Fruit fly (Drosophila melanogaster) whole organism, wandering third instar larva: ENCODE data around the gene Nf1.

Experiments
- CG32264 ChIP-seq: fragments of 200-800 bp; sonication (Bioruptor generic); optimal IDR thresholded peaks from 2 replicates; lab custom pipeline; 2016; ENCODE audit warnings: missing biosample characterization, missing genetic modification characterization
- CG9705 ChIP-seq: fragments of 200-800 bp; sonication (Bioruptor generic); optimal IDR thresholded peaks from 2 replicates; lab custom pipeline; 2018; ENCODE audit warnings: missing biosample characterization, mild to moderate bottlenecking, missing genetic modification characterization
- CrebA ChIP-seq: fragments of 200-800 bp; sonication (Bioruptor generic); optimal IDR thresholded peaks from 2 replicates; lab custom pipeline; 2016; ENCODE audit warnings: missing biosample characterization, mild to moderate bottlenecking, missing genetic modification characterization, borderline replicate concordance
- Dfd ChIP-seq: fragments of >200 bp; optimal IDR thresholded peaks from 2 replicates; lab custom pipeline; 2017; ENCODE audit warnings: missing biosample characterization, missing genetic modification characterization
- Dif ChIP-seq: fragments of 200-275, 200-300 bp; sonication (Bioruptor generic); optimal IDR thresholded peaks from 2 replicates; lab custom pipeline; 2018; ENCODE audit warnings: missing biosample characterization, missing genetic modification characterization; ENCODE audit not compliant: partially characterized antibody
- HLH106 ChIP-seq: fragments of 200-800 bp; optimal IDR thresholded peaks from 3 replicates; lab custom pipeline; 2019; ENCODE audit warnings: missing biosample characterization, mild to moderate bottlenecking, missing genetic modification characterization, moderate library complexity
- Hnf4 ChIP-seq: fragments of 200-800 bp; sonication (Bioruptor generic); optimal IDR thresholded peaks from 2 replicates; lab custom pipeline; 2016; ENCODE audit warnings: missing biosample characterization, mild to moderate bottlenecking, missing genetic modification characterization
- Hr78 ChIP-seq: fragments of >200 bp; optimal IDR thresholded peaks from 2 replicates; lab custom pipeline; 2017; ENCODE audit warnings: missing biosample characterization, missing genetic modification characterization
- Hr83 ChIP-seq: fragments of 200-300 bp; sonication (Bioruptor generic); optimal IDR thresholded peaks from 2 replicates; lab custom pipeline; 2016; ENCODE audit warnings: missing biosample characterization, mild to moderate bottlenecking, missing genetic modification characterization, moderate library complexity; ENCODE audit not compliant: poor library complexity, severe bottlenecking
- Jra ChIP-seq: sonication (Bioruptor generic); optimal IDR thresholded peaks from 2 replicates; lab custom pipeline; 2016; ENCODE audit warnings: missing biosample characterization, missing genetic modification characterization
- Mio ChIP-seq: sonication (Bioruptor generic); optimal IDR thresholded peaks from 2 replicates; lab custom pipeline; 2016; ENCODE audit warnings: missing biosample characterization, missing genetic modification characterization
- Myc ChIP-seq: fragments of >200 bp; optimal IDR thresholded peaks from 2 replicates; lab custom pipeline; 2017
- N ChIP-seq: fragments of >200 bp; optimal IDR thresholded peaks from 2 replicates; lab custom pipeline; 2018; ENCODE audit warnings: missing biosample characterization, missing external identifiers, missing genetic modification characterization
- OdsH ChIP-seq: fragments of 200-800 bp; sonication (Bioruptor generic); optimal IDR thresholded peaks from 2 replicates; lab custom pipeline; 2016; ENCODE audit warnings: missing biosample characterization, mild to moderate bottlenecking, missing genetic modification characterization
- Rel ChIP-seq, 2 experiments: fragments of 200-800 bp; sonication (Bioruptor generic) in 1 of 2; optimal IDR thresholded peaks; 2 replicates in 1 of 2; 3 replicates in 1 of 2; lab custom pipeline; 2016 to 2019; ENCODE audit warnings: mild to moderate bottlenecking in 2 of 2, missing biosample characterization in 2 of 2, missing genetic modification characterization in 2 of 2, moderate library complexity in 1 of 2
- Sp1 ChIP-seq: fragments of 200-800 bp; sonication (Bioruptor generic); optimal IDR thresholded peaks from 3 replicates; lab custom pipeline; 2019; ENCODE audit warnings: missing biosample characterization, mild to moderate bottlenecking, missing genetic modification characterization, moderate library complexity
- Vsx2 ChIP-seq: fragments of 200-300, 225-300 bp; sonication (Bioruptor generic); optimal IDR thresholded peaks from 2 replicates; lab custom pipeline; 2018; ENCODE audit warnings: missing biosample characterization, missing genetic modification characterization; ENCODE audit not compliant: partially characterized antibody
- brk ChIP-seq: fragments of 200-800 bp; sonication (Bioruptor generic); optimal IDR thresholded peaks from 2 replicates; lab custom pipeline; 2016; ENCODE audit warnings: missing biosample characterization, mild to moderate bottlenecking, missing genetic modification characterization
- dl ChIP-seq, 2 experiments: fragments of 175-275, 200-275 bp in 1 of 2; fragments of 200-275 bp in 1 of 2; sonication (Bioruptor generic); optimal IDR thresholded peaks; lab custom pipeline; 2018; ENCODE audit warnings: mild to moderate bottlenecking in 2 of 2, missing biosample characterization in 2 of 2, missing genetic modification characterization in 2 of 2, moderate library complexity in 2 of 2; ENCODE audit not compliant: partially characterized antibody in 2 of 2, insufficient read depth in 1 of 2
- dmrt93B ChIP-seq: fragments of 200-800 bp; sonication (Bioruptor generic); optimal IDR thresholded peaks from 2 replicates; lab custom pipeline; 2018; ENCODE audit warnings: missing biosample characterization, mild to moderate bottlenecking, missing genetic modification characterization
- dsf ChIP-seq: sonication (Bioruptor generic); optimal IDR thresholded peaks from 2 replicates; lab custom pipeline; 2016; ENCODE audit warnings: missing biosample characterization, missing genetic modification characterization, borderline replicate concordance
- ey ChIP-seq: fragments of 200-800 bp; sonication (Bioruptor generic); optimal IDR thresholded peaks from 2 replicates; lab custom pipeline; 2016; ENCODE audit warnings: missing biosample characterization, missing genetic modification characterization
- foxo ChIP-seq, 2 experiments: fragments of 200-800 bp; sonication (Bioruptor generic); optimal IDR thresholded peaks; 2 replicates in 1 of 2; 3 replicates in 1 of 2; lab custom pipeline; 2016 to 2017; ENCODE audit warnings: missing biosample characterization in 2 of 2, missing genetic modification characterization in 2 of 2
- fru ChIP-seq: fragments of 200-800 bp; sonication (Bioruptor generic); optimal IDR thresholded peaks from 3 replicates; lab custom pipeline; 2016; ENCODE audit warnings: missing biosample characterization, mild to moderate bottlenecking, missing genetic modification characterization
- h ChIP-seq: fragments of 200-800 bp; sonication (Bioruptor generic); optimal IDR thresholded peaks from 3 replicates; lab custom pipeline; 2016; ENCODE audit warnings: missing biosample characterization, mild to moderate bottlenecking, missing genetic modification characterization
- jim ChIP-seq: fragments of 175-275, 200-325 bp; sonication (Bioruptor generic); optimal IDR thresholded peaks from 2 replicates; lab custom pipeline; 2016; ENCODE audit warnings: missing biosample characterization, mild to moderate bottlenecking, missing genetic modification characterization
- psq ChIP-seq: fragments of 200-800 bp; sonication (Bioruptor generic); optimal IDR thresholded peaks from 3 replicates; lab custom pipeline; 2017; ENCODE audit warnings: missing biosample characterization, mild to moderate bottlenecking, missing genetic modification characterization, moderate library complexity
- sv ChIP-seq: fragments of 200-800 bp; sonication (Bioruptor generic); optimal IDR thresholded peaks from 3 replicates; lab custom pipeline; 2016; ENCODE audit warnings: missing biosample characterization, missing genetic modification characterization
- tai ChIP-seq: sonication (Bioruptor generic); optimal IDR thresholded peaks from 2 replicates; lab custom pipeline; 2016; ENCODE audit warnings: missing biosample characterization, missing genetic modification characterization
- usp ChIP-seq: fragments of >200 bp; optimal IDR thresholded peaks from 2 replicates; lab custom pipeline; 2017; ENCODE audit warnings: missing biosample characterization, missing genetic modification characterization
- woc ChIP-seq: sonication (Bioruptor generic); optimal IDR thresholded peaks from 2 replicates; lab custom pipeline; 2016; ENCODE audit warnings: missing biosample characterization, mild to moderate bottlenecking, missing genetic modification characterization

Gene Nf1

dm6 chr3R:26004377-26005000 is 21.7 kb downstream of the Nf1 start:
- TF ChIP-seq usp (GFP tag; lab: Kevin White, UChicago) (no peak), fru (GFP tag; lab: Kevin White, UChicago) (no peak), Myc (lab: Kevin White, UChicago) (no peak), dl (GFP tag; optimal IDR thresholded peaks at IDR 0.05; lab: Kevin White, UChicago; ENCODE audit: insufficient read depth in 1 of 2, partially characterized antibody in 2 of 2) (no peak), HLH106 (tag; lab: Kevin White, UChicago) (no peak), Hr83 (GFP tag; lab: Kevin White, UChicago) (no peak), tai (GFP tag; lab: Kevin White, UChicago) (no peak), Jra (GFP tag; lab: Kevin White, UChicago) (no peak), foxo (GFP tag; optimal IDR thresholded peaks at IDR 0.05; lab: Kevin White, UChicago) (no peak), dmrt93B (GFP tag; lab: Kevin White, UChicago) (no peak), CrebA (GFP tag; lab: Kevin White, UChicago) (no peak), ey (GFP tag; lab: Kevin White, UChicago) (no peak), Dif (GFP tag; lab: Kevin White, UChicago) (no peak), CG32264 (GFP tag; lab: Kevin White, UChicago) (no peak), psq (no peak), CG9705 (no peak), Dfd (no peak), woc (GFP tag; lab: Kevin White, UChicago) (no peak), sv (GFP tag; lab: Kevin White, UChicago) (no peak), OdsH (GFP tag; lab: Kevin White, UChicago) (no peak)
- TF ChIP-seq, all 38 proteins: peak for 0

- no peak for TF ChIP-seq N
- TF ChIP-seq CrebA (GFP tag; lab: Kevin White, UChicago), result no peak
- TF ChIP-seq Myc (lab: Kevin White, UChicago), result no peak
- TF ChIP-seq Dfd, result no peak
- peak; percentile 20 for TF ChIP-seq Vsx2 (GFP tag; lab: Kevin White, UChicago)
- no peak for TF ChIP-seq Sp1 (GFP tag; lab: Kevin White, UChicago)
- no peak for TF ChIP-seq dmrt93B (GFP tag; lab: Kevin White, UChicago)
- TF ChIP-seq, all 38 proteins: peak for 1
Observed at dm6 chr3R:26005619-26005977, 22.8 kb downstream of the Nf1 start.

- TF ChIP-seq dl (GFP tag; optimal IDR thresholded peaks at IDR 0.05; lab: Kevin White, UChicago; ENCODE audit: insufficient read depth in 1 of 2, partially characterized antibody in 2 of 2) (peak in 1 of 2 experiments; percentile 46), ey (GFP tag; lab: Kevin White, UChicago) (no peak), CrebA (GFP tag; lab: Kevin White, UChicago) (peak; percentile 74), sv (GFP tag; lab: Kevin White, UChicago) (no peak), Mio (GFP tag; lab: Kevin White, UChicago) (no peak), brk (GFP tag; lab: Kevin White, UChicago) (peak; percentile 63), fru (GFP tag; lab: Kevin White, UChicago) (peak; percentile 53), Vsx2 (GFP tag; lab: Kevin White, UChicago) (peak; percentile 18), Hnf4 (GFP tag; lab: Kevin White, UChicago) (peak; percentile 36), tai (GFP tag; lab: Kevin White, UChicago) (no peak), Jra (GFP tag; lab: Kevin White, UChicago) (peak; percentile 63), OdsH (GFP tag; lab: Kevin White, UChicago) (no peak), N (peak; percentile 30), Rel (GFP tag; optimal IDR thresholded peaks at IDR 0.05; lab: Kevin White, UChicago) (peak; percentile 78), Rel (tag; optimal IDR thresholded peaks at IDR 0.05; lab: Kevin White, UChicago) (peak; percentile 64), Hr83 (GFP tag; lab: Kevin White, UChicago) (peak; percentile 55), foxo (GFP tag; optimal IDR thresholded peaks at IDR 0.05; lab: Kevin White, UChicago) (peak in 1 of 2 experiments; percentile 34), h (GFP tag; lab: Kevin White, UChicago) (peak; percentile 85), dsf (no peak), jim (GFP tag; lab: Kevin White, UChicago) (peak; percentile 68), Sp1 (GFP tag; lab: Kevin White, UChicago) (peak; percentile 32), Dif (GFP tag; lab: Kevin White, UChicago) (peak; percentile 49), psq (peak; percentile 52), Hr78 (GFP tag; lab: Kevin White, UChicago) (no peak)
Observed at dm6 chr3R:26005978-26006934, 23.4 kb downstream of the Nf1 start.
